Worm (Caenorhabditis elegans) whole organism, L2 larva: ENCODE data around the gene F42A10.9.

Experiments used
- R02D3.7 ChIP-seq: fragments of 150-350 bp; optimal IDR thresholded peaks from 2 replicates; lab custom pipeline; 2014; ENCODE audit warnings: missing biosample characterization, missing genetic modification characterization
- dmd-4 ChIP-seq: sonication (generic microtip); optimal IDR thresholded peaks from 2 replicates; lab custom pipeline; 2017; ENCODE audit warnings: missing biosample characterization, missing genetic modification characterization
- nhr-237 ChIP-seq: fragments of 150-350 bp; optimal IDR thresholded peaks from 2 replicates; lab custom pipeline; 2014; ENCODE audit warnings: missing biosample characterization, missing genetic modification characterization
- nhr-25 ChIP-seq: fragments of 150-350 bp; sonication (generic microtip); optimal IDR thresholded peaks from 3 replicates; lab custom pipeline; 2014; ENCODE audit warnings: missing biosample characterization, missing genetic modification characterization

- TF ChIP-seq dmd-4 (no peak), nhr-237 (tag; lab: Kevin White, UChicago) (no peak), R02D3.7 (tag; lab: Kevin White, UChicago) (no peak), nhr-25 (tag; lab: Kevin White, UChicago) (peak; percentile 13)
Observed at ce11 chrIII:6170038-6170437, 5.7 kb downstream of the F42A10.9 start.
